Worm (Caenorhabditis elegans) whole organism, L4 larva: ENCODE measurements around the gene ppm-2.

Source experiments
- F37D6.2 ChIP-seq: sonication (generic microtip); optimal IDR thresholded peaks from 2 replicates; lab custom pipeline; 2016; ENCODE audit warnings: mild to moderate bottlenecking, missing genetic modification characterization, missing compliant biosample characterization
- F44E2.7 ChIP-seq: fragments of 200-800 bp; sonication (Bioruptor generic); IDR thresholded peaks from 2 replicates; pipeline ENCODE4 v2.1.2; 2022; ENCODE audit warnings: missing genetic modification characterization, missing compliant biosample characterization
- Y105C5A.15 ChIP-seq: fragments of 200-800 bp; sonication (Bioruptor generic); IDR thresholded peaks from 2 replicates; pipeline ENCODE4 v1.3.6; 2022; ENCODE audit warnings: missing genetic modification characterization, missing compliant biosample characterization
- Y48G9A.11 ChIP-seq: fragments of 200-800 bp; sonication (Bioruptor generic); IDR thresholded peaks from 2 replicates; pipeline ENCODE4 v1.3.6; 2022; ENCODE audit warnings: missing genetic modification reagents, missing genetic modification characterization, missing compliant biosample characterization
- Y5F2A.4 ChIP-seq: fragments of 200-800 bp; sonication (Bioruptor generic); optimal IDR thresholded peaks from 2 replicates; lab custom pipeline; 2018; ENCODE audit warnings: mild to moderate bottlenecking, missing genetic modification characterization, missing compliant biosample characterization
- ZK546.5 ChIP-seq, 2 experiments: sonication (generic microtip); optimal IDR thresholded peaks; 2 replicates each; lab custom pipeline; 2017; ENCODE audit warnings: missing biosample characterization in 2 of 2, missing genetic modification characterization in 2 of 2
- arid-1 ChIP-seq: fragments of 200-800 bp; sonication (Bioruptor generic); conservative IDR thresholded peaks from 2 replicates; pipeline ENCODE4 v1.3.6; 2022; ENCODE audit warnings: missing genetic modification reagents, missing genetic modification characterization, missing compliant biosample characterization
- ceh-20 ChIP-seq: fragments of 200-800 bp; sonication (Bioruptor generic); IDR thresholded peaks from 2 replicates; pipeline ENCODE4 v1.3.6; 2022; ENCODE audit warnings: missing genetic modification reagents, missing genetic modification characterization, missing compliant biosample characterization
- ceh-28 ChIP-seq: fragments of 150-350 bp; optimal IDR thresholded peaks from 2 replicates; lab custom pipeline; 2014; ENCODE audit warnings: missing biosample characterization, missing genetic modification reagents, missing genetic modification characterization
- ceh-32 ChIP-seq: sonication (generic microtip); optimal IDR thresholded peaks from 2 replicates; lab custom pipeline; 2016; ENCODE audit warnings: mild to moderate bottlenecking, missing genetic modification characterization, missing compliant biosample characterization; ENCODE audit not compliant: poor library complexity
- ceh-62 ChIP-seq: sonication (generic microtip); optimal IDR thresholded peaks from 2 replicates; lab custom pipeline; 2017; ENCODE audit warnings: missing biosample characterization, missing genetic modification characterization
- ces-1 ChIP-seq: fragments of 150-350 bp; sonication (generic microtip); optimal IDR thresholded peaks from 4 replicates; lab custom pipeline; 2014; ENCODE audit warnings: missing biosample characterization, missing genetic modification reagents, missing genetic modification characterization
- cey-2 ChIP-seq: sonication (generic microtip); optimal IDR thresholded peaks from 3 replicates; lab custom pipeline; 2017; ENCODE audit warnings: missing genetic modification characterization, mild to moderate bottlenecking, missing compliant biosample characterization, antibody characterized with exemption, borderline replicate concordance; ENCODE audit not compliant: insufficient read depth
- ctbp-1 ChIP-seq: fragments of 200-800 bp; sonication (Bioruptor generic); IDR thresholded peaks from 2 replicates; pipeline ENCODE4 v1.3.6; 2022; ENCODE audit warnings: missing genetic modification reagents, missing genetic modification characterization, missing compliant biosample characterization
- daf-8 ChIP-seq: fragments of 200-800 bp; sonication (Bioruptor generic); IDR thresholded peaks from 2 replicates; pipeline ENCODE4 v1.3.6; 2022; ENCODE audit warnings: missing genetic modification characterization, missing compliant biosample characterization
- dmd-8 ChIP-seq: fragments of 200-800 bp; sonication (Bioruptor generic); IDR thresholded peaks from 2 replicates; pipeline ENCODE4 v1.3.6; 2022; ENCODE audit warnings: missing genetic modification characterization, missing compliant biosample characterization
- fkh-10 ChIP-seq: fragments of 150-350 bp; optimal IDR thresholded peaks from 2 replicates; lab custom pipeline; 2014; ENCODE audit warnings: missing biosample characterization, missing genetic modification reagents, missing genetic modification characterization
- hlh-30 ChIP-seq: sonication (generic microtip); optimal IDR thresholded peaks from 2 replicates; lab custom pipeline; 2017; ENCODE audit warnings: antibody characterized with exemption, mild to moderate bottlenecking, missing genetic modification characterization, missing compliant biosample characterization; ENCODE audit not compliant: insufficient read depth
- jun-1 ChIP-seq: fragments of 150-350 bp; optimal IDR thresholded peaks from 2 replicates; lab custom pipeline; 2014; ENCODE audit warnings: missing biosample characterization, missing genetic modification reagents, missing genetic modification characterization
- lin-1 ChIP-seq: fragments of 200-800 bp; sonication (Bioruptor generic); IDR thresholded peaks from 2 replicates; pipeline ENCODE4 v1.3.6; 2022; ENCODE audit warnings: missing genetic modification reagents, missing genetic modification characterization, missing compliant biosample characterization
- lin-13 ChIP-seq: fragments of 150-350 bp; optimal IDR thresholded peaks from 2 replicates; lab custom pipeline; 2014; ENCODE audit warnings: missing biosample characterization, missing genetic modification reagents, missing genetic modification characterization
- lin-39 ChIP-seq: fragments of 150-350 bp; optimal IDR thresholded peaks from 2 replicates; lab custom pipeline; 2014; ENCODE audit warnings: missing biosample characterization, missing genetic modification reagents, missing genetic modification characterization
- lsy-2 ChIP-seq, 2 experiments: fragments of 150-350 bp in 1 of 2; sonication (generic microtip) in 1 of 2; optimal IDR thresholded peaks; 2 replicates each; lab custom pipeline; 2014 to 2017; ENCODE audit warnings: missing biosample characterization in 2 of 2, missing genetic modification characterization in 2 of 2
- mdl-1 ChIP-seq, 2 experiments: fragments of 150-350 bp in 1 of 2; sonication (generic microtip) in 1 of 2; optimal IDR thresholded peaks; 2 replicates each; lab custom pipeline; 2014 to 2017; ENCODE audit warnings: missing biosample characterization in 2 of 2, missing genetic modification characterization in 2 of 2
- mdt-29 ChIP-seq: fragments of 200-800 bp; sonication (Bioruptor generic); IDR thresholded peaks from 2 replicates; pipeline ENCODE4 v1.3.6; 2022; ENCODE audit warnings: missing genetic modification reagents, missing genetic modification characterization, missing compliant biosample characterization
- mep-1 ChIP-seq: fragments of 150-350 bp; sonication (generic microtip); optimal IDR thresholded peaks from 3 replicates; lab custom pipeline; 2014; ENCODE audit warnings: missing biosample characterization, missing genetic modification characterization
- mes-2 ChIP-seq: sonication (generic microtip); optimal IDR thresholded peaks from 2 replicates; lab custom pipeline; 2016; ENCODE audit warnings: missing genotype, mild to moderate bottlenecking, missing genetic modification characterization, missing compliant biosample characterization; ENCODE audit not compliant: poor library complexity, severe bottlenecking
- mxl-2 ChIP-seq: fragments of 200-800 bp; sonication (Bioruptor generic); conservative IDR thresholded peaks from 2 replicates; pipeline ENCODE4 v1.3.6; 2022; ENCODE audit warnings: missing genetic modification reagents, missing genetic modification characterization, missing compliant biosample characterization
- mxl-3 ChIP-seq: fragments of 200-800 bp; sonication (Bioruptor generic); optimal IDR thresholded peaks from 2 replicates; lab custom pipeline; 2018; ENCODE audit warnings: mild to moderate bottlenecking, missing genetic modification characterization, missing compliant biosample characterization
- nhr-11 ChIP-seq: fragments of 150-350 bp; optimal IDR thresholded peaks from 2 replicates; lab custom pipeline; 2014; ENCODE audit warnings: missing biosample characterization, missing genetic modification characterization
- nhr-28 ChIP-seq: fragments of 150-350 bp; optimal IDR thresholded peaks from 2 replicates; lab custom pipeline; 2014; ENCODE audit warnings: missing biosample characterization, missing genetic modification characterization
- nhr-42 ChIP-seq: fragments of 200-800 bp; sonication (Bioruptor generic); IDR thresholded peaks from 2 replicates; pipeline ENCODE4 v1.3.6; 2022; ENCODE audit warnings: missing genetic modification characterization, missing compliant biosample characterization
- nhr-48 ChIP-seq: sonication (generic microtip); optimal IDR thresholded peaks from 2 replicates; lab custom pipeline; 2016; ENCODE audit warnings: mild to moderate bottlenecking, missing genetic modification characterization, missing compliant biosample characterization
- nhr-6 ChIP-seq: fragments of 150-350 bp; optimal IDR thresholded peaks from 2 replicates; lab custom pipeline; 2014; ENCODE audit warnings: missing biosample characterization, missing genetic modification characterization
- nhr-76 ChIP-seq: fragments of 150-350 bp; optimal IDR thresholded peaks from 2 replicates; lab custom pipeline; 2014; ENCODE audit warnings: missing biosample characterization, missing genetic modification characterization
- pha-4 ChIP-seq, 2 experiments: fragments of 150-350 bp in 1 of 2; fragments of 200-800 bp in 1 of 2; sonication (Bioruptor generic) in 1 of 2; IDR thresholded peaks in 1 of 2; optimal IDR thresholded peaks in 1 of 2; 2 replicates each; pipeline versions ENCODE4 v1.3.6 to Lab custom; 2014 to 2022; ENCODE audit warnings: missing genetic modification characterization in 2 of 2, missing genetic modification reagents in 2 of 2, missing biosample characterization in 1 of 2, missing compliant biosample characterization in 1 of 2
- php-3 ChIP-seq: fragments of 200-800 bp; sonication (Bioruptor generic); IDR thresholded peaks from 2 replicates; pipeline ENCODE4 v1.3.6; 2022; ENCODE audit warnings: missing genetic modification reagents, missing genetic modification characterization, missing compliant biosample characterization
- pqm-1 ChIP-seq: sonication (generic microtip); optimal IDR thresholded peaks from 2 replicates; lab custom pipeline; 2017; ENCODE audit warnings: missing biosample characterization, missing genetic modification characterization
- rbr-2 ChIP-seq: sonication (generic microtip); optimal IDR thresholded peaks from 2 replicates; lab custom pipeline; 2016; ENCODE audit warnings: missing genotype, missing genetic modification characterization, missing compliant biosample characterization
- set-16 ChIP-seq: fragments of 200-800 bp; sonication (Bioruptor generic); IDR thresholded peaks from 2 replicates; pipeline ENCODE4 v1.3.6; 2022; ENCODE audit warnings: missing genetic modification reagents, missing genetic modification characterization, missing compliant biosample characterization
- snpc-1.2 ChIP-seq: fragments of 200-800 bp; sonication (Bioruptor generic); IDR thresholded peaks from 2 replicates; pipeline ENCODE4 v1.3.6; 2022; ENCODE audit warnings: missing genetic modification reagents, missing genetic modification characterization, missing compliant biosample characterization
- snpc-4 ChIP-seq: fragments of 150-350 bp; optimal IDR thresholded peaks from 2 replicates; lab custom pipeline; 2014; ENCODE audit warnings: missing biosample characterization, missing genetic modification characterization
- spr-1 ChIP-seq: sonication (generic microtip); optimal IDR thresholded peaks from 2 replicates; lab custom pipeline; 2016; ENCODE audit warnings: mild to moderate bottlenecking, missing genetic modification characterization, missing compliant biosample characterization
- spr-3 ChIP-seq: fragments of 200-800 bp; sonication (Bioruptor generic); optimal IDR thresholded peaks from 2 replicates; lab custom pipeline; 2018; ENCODE audit warnings: mild to moderate bottlenecking, missing genetic modification characterization, missing compliant biosample characterization
- unc-62 ChIP-seq, 3 experiments: fragments of 150-350 bp in 1 of 3; sonication (generic microtip); optimal IDR thresholded peaks in 2 of 3; peaks in 1 of 3; 1 replicate in 1 of 3; 2 replicates in 2 of 3; lab custom pipeline; 2014 to 2017; ENCODE audit warnings: missing biosample characterization in 3 of 3, missing genetic modification characterization in 3 of 3, missing genetic modification reagents in 3 of 3, missing genotype in 1 of 3
- vab-7 ChIP-seq: fragments of 200-800 bp; sonication (Bioruptor generic); IDR thresholded peaks from 2 replicates; pipeline ENCODE4 v1.3.6; 2022; ENCODE audit warnings: missing genetic modification reagents, missing genetic modification characterization, missing compliant biosample characterization
- zip-11 ChIP-seq: fragments of 200-800 bp; sonication (Bioruptor generic); IDR thresholded peaks from 2 replicates; pipeline ENCODE4 v1.3.6; 2022; ENCODE audit warnings: missing genetic modification characterization, missing compliant biosample characterization
- zip-2 ChIP-seq: fragments of 150-350 bp; optimal IDR thresholded peaks from 2 replicates; lab custom pipeline; 2014; ENCODE audit warnings: missing biosample characterization, missing genetic modification characterization

The ppm-2 gene

DNA sequence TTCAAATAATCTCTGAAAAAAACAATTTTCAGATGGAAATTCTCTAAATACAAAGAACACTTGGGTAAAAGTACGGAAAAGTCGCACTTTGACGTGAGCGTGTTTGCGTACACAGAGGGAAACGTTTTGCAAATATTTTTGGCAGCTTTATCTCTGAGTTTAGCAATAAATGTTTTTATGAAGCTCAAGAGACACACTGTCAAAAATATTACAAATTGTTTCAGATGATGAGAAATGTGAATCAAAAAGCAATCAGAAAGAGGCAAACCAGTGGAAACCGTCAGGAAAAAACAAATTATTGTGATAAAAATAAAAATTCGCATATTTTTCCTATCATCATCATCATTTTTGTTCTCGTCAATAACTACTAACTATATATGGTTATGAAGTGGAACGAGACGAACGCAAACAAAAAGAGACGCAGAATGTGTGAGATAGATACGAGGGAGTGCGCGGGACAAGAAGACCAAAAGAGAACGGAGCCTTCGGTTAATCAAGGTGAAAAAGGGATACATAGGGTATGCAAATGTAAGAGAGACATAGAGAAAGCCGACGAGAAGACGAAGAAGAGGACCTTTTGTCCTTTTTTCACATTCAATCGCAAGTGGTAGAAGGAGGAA lies 37.9 kb upstream of the ppm-2 start, which contains the start of gene sel-2 (continued):
- TF ChIP-seq lin-1 (GFP tag; lab: Robert Waterston, UW): no peak
- TF ChIP-seq ctbp-1 (GFP tag; lab: Robert Waterston, UW): no peak
- no peak for TF ChIP-seq mdl-1 (tag; optimal IDR thresholded peaks at IDR 0.05; lab: Kevin White, UChicago)
- TF ChIP-seq mes-2 (tag; lab: Kevin White, UChicago): peak; percentile 8
- TF ChIP-seq ceh-20 (GFP tag; lab: Robert Waterston, UW): no peak
- TF ChIP-seq nhr-6 (tag; lab: Kevin White, UChicago): no peak
- no peak for TF ChIP-seq vab-7 (GFP tag; lab: Robert Waterston, UW)
- TF ChIP-seq ceh-28 (tag; lab: Kevin White, UChicago): no peak
- no peak for TF ChIP-seq mxl-3 (GFP tag; lab: Kevin White, UChicago)
- no peak for TF ChIP-seq lin-13 (GFP tag; lab: Kevin White, UChicago)
- TF ChIP-seq ces-1: no peak
- TF ChIP-seq mep-1: peak; percentile 25
- TF ChIP-seq snpc-4 (tag; lab: Kevin White, UChicago): no peak
- TF ChIP-seq Y5F2A.4 (GFP tag; lab: Kevin White, UChicago): no peak
- no peak for TF ChIP-seq pqm-1
- TF ChIP-seq fkh-10 (GFP tag; lab: Kevin White, UChicago): peak; percentile 78
- no peak for TF ChIP-seq ceh-62 (tag; lab: Kevin White, UChicago)
- no peak for TF ChIP-seq nhr-11 (tag; lab: Kevin White, UChicago)
- TF ChIP-seq arid-1 (GFP tag; lab: Robert Waterston, UW): no peak
- no peak for TF ChIP-seq ZK546.5 (tag; optimal IDR thresholded peaks at IDR 0.05; lab: Kevin White, UChicago)
- peak; percentile 11 for TF ChIP-seq hlh-30 (tag; lab: Kevin White, UChicago)
- TF ChIP-seq zip-11 (GFP tag; lab: Robert Waterston, UW): no peak
- no peak for TF ChIP-seq F37D6.2 (tag; lab: Kevin White, UChicago)
- TF ChIP-seq cey-2 (tag; lab: Kevin White, UChicago): no peak
- no peak for TF ChIP-seq Y48G9A.11 (GFP tag; lab: Robert Waterston, UW)
- no peak for TF ChIP-seq dmd-8 (GFP tag; lab: Robert Waterston, UW)
- no peak for TF ChIP-seq spr-1 (tag; lab: Kevin White, UChicago)
- no peak for TF ChIP-seq nhr-48
- peak; percentile 34 for TF ChIP-seq nhr-28 (tag; lab: Kevin White, UChicago)
- no peak for TF ChIP-seq pha-4 (GFP tag; IDR thresholded peaks at IDR 0.05; lab: Robert Waterston, UW)
- TF ChIP-seq pha-4 (tag; optimal IDR thresholded peaks at IDR 0.05; lab: Kevin White, UChicago): no peak
- TF ChIP-seq php-3 (GFP tag; lab: Robert Waterston, UW): no peak
- TF ChIP-seq nhr-42 (GFP tag; lab: Robert Waterston, UW): no peak
- TF ChIP-seq unc-62 (GFP tag; optimal IDR thresholded peaks at IDR 0.05 in 1 of 2; lab: Kevin White, UChicago): peak in 1 of 2 experiments; percentile 34
- no peak for TF ChIP-seq unc-62 (tag; optimal IDR thresholded peaks at IDR 0.05; lab: Kevin White, UChicago)
- TF ChIP-seq daf-8: no peak
- no peak for TF ChIP-seq snpc-1.2 (GFP tag; lab: Robert Waterston, UW)
- no peak for TF ChIP-seq nhr-76 (tag; lab: Kevin White, UChicago)
- TF ChIP-seq zip-2 (tag; lab: Kevin White, UChicago): no peak
- TF ChIP-seq jun-1 (tag; lab: Kevin White, UChicago): no peak
- no peak for TF ChIP-seq mdt-29
- no peak for TF ChIP-seq set-16 (GFP tag; lab: Robert Waterston, UW)
- TF ChIP-seq spr-3 (GFP tag; lab: Kevin White, UChicago): no peak
- TF ChIP-seq lin-39 (tag; lab: Kevin White, UChicago): no peak
- no peak for TF ChIP-seq F44E2.7 (GFP tag; lab: Robert Waterston, UW)
- TF ChIP-seq mxl-2: no peak
- no peak for TF ChIP-seq ceh-32 (tag; lab: Kevin White, UChicago)
- TF ChIP-seq Y105C5A.15: no peak
- TF ChIP-seq lsy-2 (tag; optimal IDR thresholded peaks at IDR 0.05; lab: Kevin White, UChicago): peak in 1 of 2 experiments; percentile 34
- peak; percentile 31 for TF ChIP-seq rbr-2 (tag; lab: Kevin White, UChicago)
- TF ChIP-seq, all 104 proteins: peak for 9
